Worm (Caenorhabditis elegans) whole organism, L2 larva: Measurements from ENCODE around the gene Y17G7B.3.

Experiments used
- C34F6.9 ChIP-seq: fragments of 150-350 bp; optimal IDR thresholded peaks from 2 replicates; lab custom pipeline; 2014; ENCODE audit warnings: missing biosample characterization, missing genetic modification characterization
- R02D3.7 ChIP-seq: fragments of 150-350 bp; optimal IDR thresholded peaks from 2 replicates; lab custom pipeline; 2014; ENCODE audit warnings: missing biosample characterization, missing genetic modification characterization
- Y55F3AM.14 ChIP-seq: fragments of 200-800 bp; sonication (Bioruptor generic); optimal IDR thresholded peaks from 2 replicates; lab custom pipeline; 2018; ENCODE audit warnings: mild to moderate bottlenecking, missing genetic modification characterization, missing compliant biosample characterization
- ZK546.5 ChIP-seq: sonication (generic microtip); optimal IDR thresholded peaks from 2 replicates; lab custom pipeline; 2017; ENCODE audit warnings: missing biosample characterization, missing genetic modification characterization
- alr-1 ChIP-seq: fragments of 150-350 bp; optimal IDR thresholded peaks from 2 replicates; lab custom pipeline; 2014; ENCODE audit warnings: missing biosample characterization, missing genetic modification characterization
- aly-2 ChIP-seq: fragments of 150-350 bp; optimal IDR thresholded peaks from 2 replicates; lab custom pipeline; 2014; ENCODE audit warnings: missing biosample characterization, missing genetic modification characterization
- blmp-1 ChIP-seq: sonication (generic microtip); optimal IDR thresholded peaks from 2 replicates; lab custom pipeline; 2017; ENCODE audit warnings: missing genetic modification characterization, mild to moderate bottlenecking, missing compliant biosample characterization, antibody characterized with exemption, moderate library complexity; ENCODE audit not compliant: insufficient read depth
- ceh-16 ChIP-seq: fragments of 150-350 bp; optimal IDR thresholded peaks from 2 replicates; lab custom pipeline; 2014; ENCODE audit warnings: missing biosample characterization, missing genetic modification characterization
- dmd-4 ChIP-seq: sonication (generic microtip); optimal IDR thresholded peaks from 2 replicates; lab custom pipeline; 2017; ENCODE audit warnings: missing biosample characterization, missing genetic modification characterization
- elt-1 ChIP-seq: fragments of 150-350 bp; optimal IDR thresholded peaks from 2 replicates; lab custom pipeline; 2014; ENCODE audit warnings: missing biosample characterization, missing genetic modification characterization
- fos-1 ChIP-seq: fragments of 150-350 bp; optimal IDR thresholded peaks from 2 replicates; lab custom pipeline; 2014; ENCODE audit warnings: missing biosample characterization, missing genetic modification characterization
- lin-13 ChIP-seq: fragments of 150-350 bp; optimal IDR thresholded peaks from 2 replicates; lab custom pipeline; 2014; ENCODE audit warnings: missing biosample characterization, missing genetic modification reagents, missing genetic modification characterization
- lsy-2 ChIP-seq, 2 experiments: fragments of 150-350 bp in 1 of 2; sonication (generic microtip) in 1 of 2; optimal IDR thresholded peaks; 2 replicates each; lab custom pipeline; 2014 to 2017; ENCODE audit warnings: missing biosample characterization in 2 of 2, missing genetic modification characterization in 2 of 2
- mdl-1 ChIP-seq, 2 experiments: fragments of 150-350 bp in 1 of 2; sonication (generic microtip) in 1 of 2; optimal IDR thresholded peaks; 2 replicates each; lab custom pipeline; 2017; ENCODE audit warnings: missing biosample characterization in 2 of 2, missing genetic modification characterization in 2 of 2
- nhr-11 ChIP-seq: fragments of 150-350 bp; optimal IDR thresholded peaks from 2 replicates; lab custom pipeline; 2014; ENCODE audit warnings: missing biosample characterization, missing genetic modification characterization
- nhr-21 ChIP-seq: fragments of 150-350 bp; optimal IDR thresholded peaks from 2 replicates; lab custom pipeline; 2014; ENCODE audit warnings: missing biosample characterization, missing genetic modification characterization
- nhr-23 ChIP-seq: fragments of 150-350 bp; optimal IDR thresholded peaks from 2 replicates; lab custom pipeline; 2014; ENCODE audit warnings: missing biosample characterization, missing genetic modification reagents, missing genetic modification characterization
- skn-1 ChIP-seq: sonication (generic microtip); optimal IDR thresholded peaks from 2 replicates; lab custom pipeline; 2017; ENCODE audit warnings: missing biosample characterization, missing genetic modification characterization
- sma-9 ChIP-seq, 2 experiments: fragments of 150-350 bp in 1 of 2; sonication (generic microtip) in 1 of 2; optimal IDR thresholded peaks; 2 replicates each; lab custom pipeline; 2014 to 2016; ENCODE audit warnings: missing genetic modification characterization in 2 of 2, mild to moderate bottlenecking in 1 of 2, missing biosample characterization in 1 of 2, missing compliant biosample characterization in 1 of 2, missing genetic modification reagents in 1 of 2, moderate library complexity in 1 of 2
- snpc-4 ChIP-seq: fragments of 150-350 bp; optimal IDR thresholded peaks from 2 replicates; lab custom pipeline; 2014; ENCODE audit warnings: missing biosample characterization, missing genetic modification characterization
- unc-55 ChIP-seq: fragments of 150-350 bp; sonication (generic microtip); optimal IDR thresholded peaks from 3 replicates; lab custom pipeline; 2014; ENCODE audit warnings: missing biosample characterization, missing genetic modification reagents, missing genetic modification characterization
- unc-62 ChIP-seq: fragments of 150-350 bp; optimal IDR thresholded peaks from 2 replicates; lab custom pipeline; 2014; ENCODE audit warnings: missing biosample characterization, missing genetic modification reagents, missing genetic modification characterization
- ztf-11 ChIP-seq: sonication (generic microtip); optimal IDR thresholded peaks from 2 replicates; lab custom pipeline; 2017; ENCODE audit warnings: missing biosample characterization, missing genetic modification characterization
- ztf-4 ChIP-seq: fragments of 150-350 bp; optimal IDR thresholded peaks from 2 replicates; lab custom pipeline; 2014; ENCODE audit warnings: missing biosample characterization, missing genetic modification characterization

Gene Y17G7B.3

DNA sequence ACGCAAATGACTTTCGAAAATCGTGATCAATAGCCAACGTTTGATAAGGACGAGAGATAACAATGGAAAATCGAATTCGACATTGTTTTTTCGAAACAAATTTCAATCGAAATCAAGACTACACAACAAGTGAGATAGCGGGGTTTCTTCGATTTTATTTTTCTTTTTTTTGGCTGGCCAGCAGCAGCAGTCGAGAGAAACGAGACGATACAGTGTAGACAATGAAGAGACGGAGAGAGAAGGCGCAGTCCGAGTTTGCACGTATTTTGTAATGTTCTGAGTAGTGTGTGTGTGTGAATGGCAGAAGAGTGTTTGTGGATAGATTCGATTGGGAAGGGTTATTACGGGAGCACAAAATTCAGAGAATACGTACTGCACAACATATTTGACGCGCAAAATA lies 51.3 kb downstream of the Y17G7B.3 start (continued):
- peak; percentile 68 for TF ChIP-seq fos-1 (tag; lab: Kevin White, UChicago)
- TF ChIP-seq ceh-16 (tag; lab: Kevin White, UChicago) = no peak
- TF ChIP-seq skn-1 (tag; lab: Kevin White, UChicago) = no peak
- TF ChIP-seq ztf-4 (tag; lab: Kevin White, UChicago) = no peak
- TF ChIP-seq alr-1 (tag; lab: Kevin White, UChicago) = no peak
- TF ChIP-seq aly-2 (tag; lab: Kevin White, UChicago) = no peak
- no peak for TF ChIP-seq Y55F3AM.14 (GFP tag; lab: Kevin White, UChicago)
- no peak for TF ChIP-seq nhr-11
- TF ChIP-seq snpc-4 (tag; lab: Kevin White, UChicago) = no peak
- TF ChIP-seq C34F6.9 (tag; lab: Kevin White, UChicago) = peak; percentile 78
- TF ChIP-seq ZK546.5 (tag; lab: Kevin White, UChicago) = no peak
- no peak for TF ChIP-seq mdl-1 (tag; optimal IDR thresholded peaks at IDR 0.05; lab: Kevin White, UChicago)
- no peak for TF ChIP-seq dmd-4 (tag; lab: Kevin White, UChicago)
- TF ChIP-seq lin-13 (GFP tag; lab: Kevin White, UChicago) = peak; percentile 52
- TF ChIP-seq R02D3.7 (tag; lab: Kevin White, UChicago) = no peak
- TF ChIP-seq, all 48 proteins: peak for 14

- TF ChIP-seq fos-1 (tag; lab: Kevin White, UChicago) (no peak), blmp-1 (tag; lab: Kevin White, UChicago) (no peak), unc-62 (GFP tag; lab: Kevin White, UChicago) (no peak), ztf-11 (tag; lab: Kevin White, UChicago) (no peak), snpc-4 (tag; lab: Kevin White, UChicago) (no peak), nhr-23 (tag; lab: Kevin White, UChicago) (no peak), lsy-2 (tag; optimal IDR thresholded peaks at IDR 0.05; lab: Kevin White, UChicago) (no peak), sma-9 (GFP tag; optimal IDR thresholded peaks at IDR 0.05; lab: Kevin White, UChicago) (no peak), sma-9 (tag; optimal IDR thresholded peaks at IDR 0.05; lab: Kevin White, UChicago) (no peak), ZK546.5 (tag; lab: Kevin White, UChicago) (no peak), lin-13 (GFP tag; lab: Kevin White, UChicago) (no peak), skn-1 (tag; lab: Kevin White, UChicago) (no peak), elt-1 (tag; lab: Kevin White, UChicago) (no peak), nhr-21 (tag; lab: Kevin White, UChicago) (no peak), unc-55 (GFP tag; lab: Kevin White, UChicago) (no peak)
Observed at ce11 chrII:12041116-12041515, 52.3 kb downstream of the Y17G7B.3 start.
